Worm (Caenorhabditis elegans) whole organism, early embryonic: ENCODE measurements around the gene riok-3.

Source experiments
- ama-1 ChIP-seq: fragments of 150-350 bp; optimal IDR thresholded peaks from 2 replicates; lab custom pipeline; 2014
- ceh-13 ChIP-seq: fragments of 200-800 bp; sonication (Bioruptor generic); optimal IDR thresholded peaks from 2 replicates; lab custom pipeline; 2018; ENCODE audit warnings: mild to moderate bottlenecking, missing genetic modification characterization, missing compliant biosample characterization
- ceh-36 ChIP-seq: sonication (generic microtip); optimal IDR thresholded peaks from 2 replicates; lab custom pipeline; 2016; ENCODE audit warnings: missing genetic modification characterization, inconsistent platforms, missing compliant biosample characterization
- ets-7 ChIP-seq: sonication (generic microtip); optimal IDR thresholded peaks from 2 replicates; lab custom pipeline; 2016; ENCODE audit warnings: missing genotype, missing genetic modification characterization, missing compliant biosample characterization
- pes-1 ChIP-seq: fragments of 200-800 bp; sonication (Bioruptor generic); IDR thresholded peaks from 2 replicates; pipeline ENCODE4 v1.3.6; 2022; ENCODE audit warnings: missing genetic modification reagents, missing genetic modification characterization, missing compliant biosample characterization
- scrt-1 ChIP-seq: fragments of 200-800 bp; sonication (Bioruptor generic); IDR thresholded peaks from 2 replicates; pipeline ENCODE4 v1.3.6; 2022; ENCODE audit warnings: missing genetic modification characterization, missing compliant biosample characterization
- tbx-11 ChIP-seq: fragments of 200-800 bp; sonication (Bioruptor generic); IDR thresholded peaks from 2 replicates; pipeline ENCODE4 v1.3.6; 2022; ENCODE audit warnings: missing genetic modification characterization, missing compliant biosample characterization
- tbx-37 ChIP-seq: fragments of 200-800 bp; sonication (Bioruptor generic); conservative IDR thresholded peaks from 2 replicates; pipeline ENCODE4 v1.3.6; 2022; ENCODE audit warnings: missing genetic modification reagents, missing genetic modification characterization, missing compliant biosample characterization
- tra-4 ChIP-seq: sonication (generic microtip); optimal IDR thresholded peaks from 2 replicates; lab custom pipeline; 2017; ENCODE audit warnings: missing genetic modification characterization, missing compliant biosample characterization

ce11 chrIII:9789083-9789482 is 15.7 kb downstream of the riok-3 start:
- TF ChIP-seq tbx-37 (GFP tag; lab: Robert Waterston, UW) (no peak), ceh-36 (tag; lab: Kevin White, UChicago) (no peak), ama-1 (lab: Kevin White, UChicago) (no peak), ceh-13 (GFP tag; lab: Kevin White, UChicago) (no peak), pes-1 (GFP tag; lab: Robert Waterston, UW) (no peak), ets-7 (no peak), scrt-1 (no peak), tra-4 (tag; lab: Kevin White, UChicago) (no peak), tbx-11 (GFP tag; lab: Robert Waterston, UW) (no peak)
